Worm (Caenorhabditis elegans): ENCODE results near the gene ins-6.

DNA sequence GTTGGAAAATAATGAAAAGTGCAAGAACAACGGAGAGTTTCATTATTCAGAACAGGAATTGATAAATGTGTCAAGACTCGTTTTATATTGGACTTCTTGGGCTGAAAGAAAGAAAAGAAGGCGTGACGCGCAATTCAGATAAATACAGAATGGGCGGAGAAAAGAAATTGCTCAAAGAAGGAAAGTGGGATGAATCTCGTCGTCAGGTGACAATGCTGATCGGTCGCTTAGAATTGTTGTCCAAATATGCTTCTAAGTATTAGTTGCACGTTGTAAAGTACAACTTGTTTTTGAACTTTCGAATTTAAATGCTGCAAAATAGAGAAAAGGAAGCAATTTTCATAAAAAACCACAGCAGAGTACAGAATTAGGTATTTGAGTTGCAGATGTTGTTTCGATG, 9.6 kb upstream of the ins-6 start, which contains the start of gene ins-3:
- TF ChIP-seq him-1 (tag; optimal IDR thresholded peaks at IDR 0.05) (no peak), dao-5 (tag; optimal IDR thresholded peaks at IDR 0.05) (no peak), W03F9.2 (tag; optimal IDR thresholded peaks at IDR 0.05) (no peak)

Data from whole organism, L4/young adult.